Worm (Caenorhabditis elegans) whole organism, mixed stage, embryonic: ENCODE results near the gene Y53F4B.14.

Source experiments
- M03D4.4 ChIP-seq: sonication (generic microtip); optimal IDR thresholded peaks from 2 replicates; lab custom pipeline; 2017; ENCODE audit warnings: mild to moderate bottlenecking, missing genetic modification characterization, missing compliant biosample characterization
- blmp-1 ChIP-seq: fragments of 150-350 bp; optimal IDR thresholded peaks from 2 replicates; lab custom pipeline; 2014; ENCODE audit warnings: missing biosample characterization, missing genetic modification characterization
- ceh-39 ChIP-seq: fragments of 150-350 bp; optimal IDR thresholded peaks from 2 replicates; lab custom pipeline; 2014; ENCODE audit warnings: missing biosample characterization, missing genetic modification characterization
- elt-3 ChIP-seq: fragments of 150-350 bp; optimal IDR thresholded peaks from 2 replicates; lab custom pipeline; 2014; ENCODE audit warnings: missing biosample characterization, missing genetic modification characterization
- lin-13 ChIP-seq: fragments of 150-350 bp; optimal IDR thresholded peaks from 2 replicates; lab custom pipeline; 2014; ENCODE audit warnings: missing biosample characterization, missing genetic modification characterization
- lin-32 ChIP-seq: fragments of 200-800 bp; sonication (Bioruptor generic); optimal IDR thresholded peaks from 2 replicates; lab custom pipeline; 2018; ENCODE audit warnings: mild to moderate bottlenecking, missing genetic modification characterization, missing compliant biosample characterization
- lsy-2 ChIP-seq: fragments of 150-350 bp; optimal IDR thresholded peaks from 2 replicates; lab custom pipeline; 2014; ENCODE audit warnings: missing biosample characterization, missing genetic modification characterization
- nhr-28 ChIP-seq: fragments of 150-350 bp; optimal IDR thresholded peaks from 2 replicates; lab custom pipeline; 2014; ENCODE audit warnings: missing biosample characterization, missing genetic modification characterization
- nhr-76 ChIP-seq: sonication (generic microtip); optimal IDR thresholded peaks from 2 replicates; lab custom pipeline; 2017; ENCODE audit warnings: missing biosample characterization, missing genetic modification characterization

DNA sequence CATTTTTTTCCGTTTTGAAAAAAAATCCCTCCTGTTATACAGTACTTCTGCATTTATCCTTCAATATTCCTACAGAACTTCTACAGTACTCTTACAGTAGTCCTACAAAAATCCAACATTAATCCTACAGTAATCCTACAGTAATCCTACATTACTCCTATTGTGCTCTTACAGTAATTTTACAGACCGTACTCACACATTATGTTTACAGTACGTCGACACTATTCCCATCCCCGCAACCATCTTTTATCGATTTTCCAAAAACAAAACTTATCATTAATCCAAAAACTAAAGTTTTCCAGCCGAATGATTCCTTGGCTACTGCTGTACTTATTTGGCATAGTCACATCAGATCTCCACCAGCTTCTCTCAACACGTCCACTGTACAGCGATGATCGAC lies 46.4 kb downstream of the Y53F4B.14 start, which contains the start of gene Y53F4B.20:
- TF ChIP-seq ceh-39 (tag; lab: Kevin White, UChicago) (no peak), nhr-76 (tag; lab: Kevin White, UChicago) (no peak), lin-13 (tag; lab: Kevin White, UChicago) (no peak), M03D4.4 (tag; lab: Kevin White, UChicago) (no peak), nhr-28 (no peak), blmp-1 (tag; lab: Kevin White, UChicago) (no peak), lsy-2 (no peak), lin-32 (GFP tag; lab: Kevin White, UChicago) (no peak), elt-3 (no peak)
